Fruit fly (Drosophila melanogaster) whole organism, larva: ENCODE measurements around the gene Liprin-alpha.

ENCODE experiments used
- noc ChIP-seq: fragments of 200-800 bp; sonication (Bioruptor generic); optimal IDR thresholded peaks from 3 replicates; lab custom pipeline; 2019; ENCODE audit warnings: missing biosample characterization, mild to moderate bottlenecking, missing genetic modification characterization, moderate library complexity

The Liprin-alpha gene

dm6 chr2L:6774853-6775252 lies 51.1 kb downstream of the Liprin-alpha start:
- TF ChIP-seq noc (tag; lab: Kevin White, UChicago), result no peak
